Worm (Caenorhabditis elegans) whole organism, early embryonic: ENCODE data around the gene fbxa-29.
"Not testable (repeated sequence)": the region's sequence is repeated elsewhere in the genome, so short reads cannot be mapped to it uniquely, and the experiment has no call there.

ENCODE experiments used
- B0310.2 ChIP-seq: sonication (generic microtip); optimal IDR thresholded peaks from 2 replicates; lab custom pipeline; 2016; ENCODE audit warnings: mild to moderate bottlenecking, missing genetic modification characterization, missing compliant biosample characterization
- F13C5.2 ChIP-seq: sonication (generic microtip); optimal IDR thresholded peaks from 2 replicates; lab custom pipeline; 2017; ENCODE audit warnings: mild to moderate bottlenecking, missing genetic modification characterization, inconsistent platforms, missing compliant biosample characterization
- aly-1 ChIP-seq: sonication (generic microtip); optimal IDR thresholded peaks from 2 replicates; lab custom pipeline; 2016; ENCODE audit warnings: missing genetic modification characterization, missing compliant biosample characterization
- ama-1 ChIP-seq: fragments of 150-350 bp; optimal IDR thresholded peaks from 2 replicates; lab custom pipeline; 2014
- ceh-13 ChIP-seq: fragments of 200-800 bp; sonication (Bioruptor generic); optimal IDR thresholded peaks from 2 replicates; lab custom pipeline; 2018; ENCODE audit warnings: mild to moderate bottlenecking, missing genetic modification characterization, missing compliant biosample characterization
- ceh-36 ChIP-seq: sonication (generic microtip); optimal IDR thresholded peaks from 2 replicates; lab custom pipeline; 2016; ENCODE audit warnings: missing genetic modification characterization, inconsistent platforms, missing compliant biosample characterization
- ets-7 ChIP-seq: sonication (generic microtip); optimal IDR thresholded peaks from 2 replicates; lab custom pipeline; 2016; ENCODE audit warnings: missing genotype, missing genetic modification characterization, missing compliant biosample characterization
- flt-1 ChIP-seq: fragments of 200-800 bp; sonication (Bioruptor generic); IDR thresholded peaks from 2 replicates; pipeline ENCODE4 v1.3.6; 2022; ENCODE audit warnings: missing genetic modification characterization, missing compliant biosample characterization
- hmbx-1 ChIP-seq: sonication (generic microtip); optimal IDR thresholded peaks from 2 replicates; lab custom pipeline; 2016; ENCODE audit warnings: mild to moderate bottlenecking, missing genetic modification characterization, missing compliant biosample characterization
- hmg-4 ChIP-seq: fragments of 200-800 bp; sonication (Bioruptor generic); optimal IDR thresholded peaks from 2 replicates; lab custom pipeline; 2018; ENCODE audit warnings: mild to moderate bottlenecking, missing genetic modification characterization, missing compliant biosample characterization
- hnd-1 ChIP-seq: sonication (generic microtip); optimal IDR thresholded peaks from 2 replicates; lab custom pipeline; 2016; ENCODE audit warnings: missing genetic modification characterization, missing compliant biosample characterization
- pes-1 ChIP-seq: fragments of 200-800 bp; sonication (Bioruptor generic); IDR thresholded peaks from 2 replicates; pipeline ENCODE4 v1.3.6; 2022; ENCODE audit warnings: missing genetic modification reagents, missing genetic modification characterization, missing compliant biosample characterization
- scrt-1 ChIP-seq: fragments of 200-800 bp; sonication (Bioruptor generic); IDR thresholded peaks from 2 replicates; pipeline ENCODE4 v1.3.6; 2022; ENCODE audit warnings: missing genetic modification characterization, missing compliant biosample characterization
- sea-1 ChIP-seq: fragments of 200-800 bp; sonication (Bioruptor generic); conservative IDR thresholded peaks from 2 replicates; pipeline ENCODE4 v1.3.6; 2022; ENCODE audit warnings: missing genetic modification characterization, missing compliant biosample characterization
- tbx-11 ChIP-seq: fragments of 200-800 bp; sonication (Bioruptor generic); IDR thresholded peaks from 2 replicates; pipeline ENCODE4 v1.3.6; 2022; ENCODE audit warnings: missing genetic modification characterization, missing compliant biosample characterization
- tbx-37 ChIP-seq: fragments of 200-800 bp; sonication (Bioruptor generic); conservative IDR thresholded peaks from 2 replicates; pipeline ENCODE4 v1.3.6; 2022; ENCODE audit warnings: missing genetic modification reagents, missing genetic modification characterization, missing compliant biosample characterization
- tra-4 ChIP-seq: sonication (generic microtip); optimal IDR thresholded peaks from 2 replicates; lab custom pipeline; 2017; ENCODE audit warnings: missing genetic modification characterization, missing compliant biosample characterization

The fbxa-29 gene

DNA sequence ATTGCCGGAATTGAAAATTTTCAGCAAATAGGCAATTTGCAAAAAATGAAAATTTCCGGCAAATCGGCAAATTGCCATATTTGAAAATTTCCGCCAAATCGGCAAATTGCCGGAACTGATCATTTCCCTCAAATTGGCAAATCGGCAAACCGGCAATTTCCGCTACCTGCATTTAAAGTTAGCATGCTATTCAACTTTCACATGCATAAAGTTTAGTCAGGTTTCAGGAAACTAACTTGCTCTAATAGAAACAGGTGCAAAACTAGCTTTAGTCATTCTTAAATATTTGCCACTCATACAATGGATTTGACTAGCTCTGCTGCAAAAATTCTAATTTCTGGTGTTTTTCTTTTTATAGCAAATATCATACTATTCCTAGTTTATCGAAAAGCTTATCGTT is 9.8 kb downstream of the fbxa-29 start, which contains the start of gene srz-9:
Gene srz-9 (plus strand): TSS at position 301 of the 400 bp plus-strand sequence.
- not testable (repeated sequence) for TF ChIP-seq sea-1 (GFP tag; lab: Robert Waterston, UW); tbx-11 (GFP tag; lab: Robert Waterston, UW); tra-4 (tag; lab: Kevin White, UChicago)

DNA sequence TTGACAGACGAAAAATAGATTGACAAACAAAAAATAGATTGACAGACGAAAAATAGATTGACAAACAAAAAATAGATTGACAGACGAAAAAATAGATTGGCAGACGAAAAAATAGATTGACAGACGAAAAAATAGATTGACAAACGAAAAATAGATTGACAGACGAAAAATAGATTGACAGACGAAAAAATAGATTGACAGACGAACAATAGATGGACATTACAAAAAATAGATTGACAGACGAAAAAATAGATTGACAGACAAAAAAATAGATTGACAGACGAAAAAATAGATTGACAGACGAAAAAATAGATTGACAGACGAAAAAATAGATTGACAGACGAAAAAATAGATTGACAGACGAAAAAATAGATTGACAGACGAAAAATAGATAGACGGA is 12.3 kb downstream of the fbxa-29 start:
- TF ChIP-seq tbx-11 (GFP tag; lab: Robert Waterston, UW): 0 out of 2 replicates have a peak, but pooled peaks have one; percentile 47

DNA sequence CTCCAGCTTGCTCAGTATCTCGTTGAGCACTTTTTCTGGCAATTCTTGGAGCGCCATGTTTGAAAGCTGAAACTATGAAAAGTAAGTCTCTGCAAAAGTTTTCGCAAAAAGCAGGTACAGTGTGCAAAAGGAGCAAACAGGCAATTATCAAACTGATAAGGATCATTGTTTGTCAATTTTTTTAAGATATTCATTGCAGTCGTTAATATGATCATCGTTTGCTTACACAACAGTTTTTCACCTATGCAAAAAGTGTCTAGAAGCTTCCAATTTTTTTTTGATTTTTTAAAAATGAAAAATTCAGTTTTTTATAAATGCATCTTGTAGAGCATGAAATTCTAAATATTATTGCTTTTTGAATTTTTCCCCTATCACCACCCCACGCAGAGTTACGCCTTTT is 15.1 kb downstream of the fbxa-29 start, which contains the start of gene fbxa-78:
Gene fbxa-78 (minus strand): TSS at position 101 of the 400 bp plus-strand sequence.
- TF ChIP-seq aly-1, ceh-36, hnd-1 (tag; lab: Kevin White, UChicago): not testable (repeated sequence)

DNA sequence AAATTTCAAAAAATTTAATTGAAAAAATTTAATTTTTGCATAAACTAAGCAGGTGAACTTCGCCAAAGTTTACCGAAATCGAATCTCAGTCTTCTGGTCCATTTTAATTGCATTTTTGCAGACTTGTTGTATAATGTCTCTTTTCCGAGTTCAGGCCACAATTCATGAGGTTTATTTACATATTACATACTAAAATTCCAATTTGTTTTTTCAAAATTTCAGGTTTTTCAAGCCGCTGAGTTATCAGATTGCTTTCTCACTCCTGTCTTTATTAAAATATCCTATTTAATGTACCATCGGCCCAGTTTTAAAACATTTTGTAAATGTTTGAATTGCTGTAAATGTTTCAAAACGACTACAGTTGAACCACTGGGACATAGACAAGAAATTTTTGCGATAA is 17.0 kb downstream of the fbxa-29 start, which contains the start of gene fbxa-208:
Gene fbxa-208 (plus strand): TSS at position 301 of the 400 bp plus-strand sequence.
- TF ChIP-seq ceh-13; hmg-4 (GFP tag; lab: Kevin White, UChicago); ama-1 (lab: Kevin White, UChicago): not testable (repeated sequence)

DNA sequence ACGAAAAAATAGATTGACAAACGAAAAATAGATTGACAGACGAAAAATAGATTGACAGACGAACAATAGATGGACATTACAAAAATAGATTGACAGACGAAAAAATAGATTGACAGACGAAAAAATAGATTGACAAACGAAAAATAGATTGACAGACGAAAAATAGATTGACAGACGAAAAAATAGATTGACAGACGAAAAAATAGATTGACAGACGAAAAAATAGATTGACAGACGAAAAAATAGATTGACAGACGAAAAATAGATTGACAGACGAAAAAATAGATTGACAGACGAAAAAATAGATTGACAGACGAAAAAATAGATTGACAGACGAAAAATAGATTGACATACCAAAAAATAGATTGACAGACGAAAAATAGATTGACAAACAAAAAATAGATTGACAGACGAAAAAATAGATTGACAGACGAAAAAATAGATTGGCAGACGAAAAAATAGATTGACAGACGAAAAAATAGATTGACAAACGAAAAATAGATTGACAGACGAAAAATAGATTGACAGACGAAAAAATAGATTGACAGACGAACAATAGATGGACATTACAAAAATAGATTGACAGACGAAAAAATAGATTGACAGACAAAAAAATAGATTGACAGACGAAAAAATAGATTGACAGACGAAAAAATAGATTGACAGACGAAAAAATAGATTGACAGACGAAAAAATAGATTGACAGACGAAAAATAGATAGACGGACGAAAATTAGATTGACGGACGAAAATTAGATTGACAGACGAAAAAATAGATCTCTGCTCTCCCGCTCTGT is 20.9 kb downstream of the fbxa-29 start:
- TF ChIP-seq tbx-11 (GFP tag; lab: Robert Waterston, UW): peak; percentile 59; the same call in 1 of the 2 replicates

DNA sequence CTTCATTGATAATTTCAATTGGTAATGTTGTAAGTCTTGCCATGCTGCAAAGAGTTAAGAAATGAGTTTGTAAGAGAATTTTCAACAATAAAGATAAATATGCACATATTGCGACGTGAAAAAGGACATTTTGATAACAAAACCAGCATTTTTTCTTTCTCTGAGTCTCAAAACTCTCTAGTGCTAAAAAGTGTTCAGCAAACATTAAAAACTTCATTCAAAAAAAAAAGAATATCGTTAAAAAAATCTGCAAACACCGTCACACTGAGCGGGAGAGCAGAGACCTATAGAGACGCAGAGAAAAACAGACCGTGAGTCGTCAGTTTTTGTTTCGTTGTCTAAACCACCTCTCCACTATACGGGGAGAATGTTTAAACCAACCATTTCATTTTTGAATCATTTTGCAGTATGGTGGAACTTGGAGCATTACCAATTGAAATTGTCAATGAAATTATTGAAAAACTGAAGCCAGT is 24.4 kb downstream of the fbxa-29 start, which contains the start of the genes fbxa-76 and fbxa-77:
Gene fbxa-76 (minus strand): TSS at position 51 of the 473 bp plus-strand sequence.
Gene fbxa-77 (plus strand): TSS at position 365 of the 473 bp plus-strand sequence.
- TF ChIP-seq tra-4 (tag; lab: Kevin White, UChicago) (no peak), ceh-36 (tag; lab: Kevin White, UChicago) (no peak), F13C5.2 (tag; lab: Kevin White, UChicago) (no peak), flt-1 (no peak), tbx-11 (GFP tag; lab: Robert Waterston, UW) (no peak), B0310.2 (tag; lab: Kevin White, UChicago) (no peak), sea-1 (GFP tag; lab: Robert Waterston, UW) (no peak), hmg-4 (GFP tag; lab: Kevin White, UChicago) (no peak), tbx-37 (GFP tag; lab: Robert Waterston, UW) (no peak), scrt-1 (GFP tag; lab: Robert Waterston, UW) (no peak), hmbx-1 (no peak)

DNA sequence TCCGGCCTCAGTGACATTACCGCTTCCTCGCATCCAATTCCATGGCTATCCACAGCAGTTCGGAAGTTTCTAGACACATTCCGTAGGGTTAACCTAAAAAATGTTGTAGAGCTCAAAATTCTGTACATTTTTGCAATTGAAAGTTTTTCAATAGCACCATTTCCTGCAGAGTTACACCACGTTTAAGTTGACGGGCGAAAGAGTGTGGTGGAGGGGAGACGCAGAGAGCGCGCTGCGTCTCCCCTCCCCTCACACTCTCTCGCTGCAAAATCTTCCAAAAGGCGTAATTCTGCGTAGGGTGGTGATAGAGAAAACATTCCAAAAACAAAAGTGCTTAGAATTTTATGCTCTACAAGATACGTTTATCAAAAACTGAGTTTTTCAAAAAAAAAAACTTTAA is 25.2 kb downstream of the fbxa-29 start:
- TF ChIP-seq ceh-13 (no peak), scrt-1 (GFP tag; lab: Robert Waterston, UW) (no peak), hmg-4 (GFP tag; lab: Kevin White, UChicago) (no peak)

DNA sequence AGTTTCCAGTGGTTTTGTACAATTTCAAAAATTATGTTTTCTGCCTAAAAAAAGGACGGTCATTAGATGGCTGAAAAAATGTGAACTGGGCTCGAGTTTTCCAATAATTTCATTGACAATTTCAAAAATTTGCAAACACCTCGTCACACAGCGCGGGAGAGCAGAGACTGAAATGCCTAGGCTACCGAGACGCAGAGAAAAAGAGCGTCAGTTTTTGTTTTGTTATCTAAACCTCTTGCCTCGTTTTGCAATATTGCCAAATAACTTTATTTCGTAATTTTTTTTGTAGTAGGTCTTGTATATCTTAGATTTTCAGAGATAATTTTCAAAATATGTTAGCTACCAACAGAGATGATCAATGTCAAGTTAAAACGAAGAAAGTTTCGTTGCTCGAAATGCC is 30.3 kb downstream of the fbxa-29 start, which contains the start of gene fbxa-63:
Gene fbxa-63 (plus strand): TSS at position 310 of the 400 bp plus-strand sequence.
- no peak for TF ChIP-seq tbx-11 (GFP tag; lab: Robert Waterston, UW)
- TF ChIP-seq tbx-37 (GFP tag; lab: Robert Waterston, UW): no peak
- TF ChIP-seq F13C5.2 (tag; lab: Kevin White, UChicago): no peak
- no peak for TF ChIP-seq tra-4 (tag; lab: Kevin White, UChicago)
- no peak for TF ChIP-seq pes-1 (GFP tag; lab: Robert Waterston, UW)
- no peak for TF ChIP-seq sea-1 (GFP tag; lab: Robert Waterston, UW)
- no peak for TF ChIP-seq B0310.2 (tag; lab: Kevin White, UChicago)
- TF ChIP-seq hmbx-1: no peak
- no peak for TF ChIP-seq ets-7 (tag; lab: Kevin White, UChicago)
- no peak for TF ChIP-seq flt-1
- TF ChIP-seq hmg-4 (GFP tag; lab: Kevin White, UChicago): no peak
- no peak for TF ChIP-seq hnd-1 (tag; lab: Kevin White, UChicago)
- TF ChIP-seq scrt-1 (GFP tag; lab: Robert Waterston, UW): no peak

DNA sequence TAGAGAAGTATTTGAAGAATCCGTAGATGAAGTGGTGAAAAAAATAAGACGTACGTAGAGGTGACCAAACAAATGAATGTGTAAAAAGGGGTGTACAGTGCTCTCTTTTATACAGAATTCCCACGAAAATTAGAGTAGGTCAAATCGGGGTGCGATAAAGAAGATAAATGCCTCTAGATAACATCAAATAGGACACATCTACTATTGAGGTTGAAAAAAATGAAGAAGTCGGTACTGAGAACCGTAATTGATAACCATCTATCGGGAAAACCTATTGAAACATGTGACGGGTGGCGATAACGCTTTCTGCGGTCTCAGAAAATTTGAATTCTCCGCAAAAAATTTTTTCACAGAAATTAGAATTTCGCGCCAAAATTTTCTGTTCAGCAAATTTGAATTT is 34.8 kb downstream of the fbxa-29 start, which contains the start of gene fbxa-61:
Gene fbxa-61 (plus strand): TSS at position 345 of the 400 bp plus-strand sequence.
- no peak for TF ChIP-seq flt-1
- no peak for TF ChIP-seq F13C5.2 (tag; lab: Kevin White, UChicago)
- no peak for TF ChIP-seq tbx-37 (GFP tag; lab: Robert Waterston, UW)
- no peak for TF ChIP-seq ama-1 (lab: Kevin White, UChicago)
- no peak for TF ChIP-seq ceh-13
- TF ChIP-seq pes-1 (GFP tag; lab: Robert Waterston, UW): no peak
- no peak for TF ChIP-seq aly-1 (tag; lab: Kevin White, UChicago)
